Worm (Caenorhabditis elegans): ENCODE measurements around the gene col-77.
A peak's percentile ranks its signal among the peaks of the same experiment; 100 is the strongest.

- peak; percentile 89 for TF ChIP-seq fkh-10 (GFP tag; optimal IDR thresholded peaks at IDR 0.05)
- TF ChIP-seq ZK546.5 (tag; optimal IDR thresholded peaks at IDR 0.05), result no peak
- no peak for TF ChIP-seq nhr-28 (tag; optimal IDR thresholded peaks at IDR 0.05)
- TF ChIP-seq lin-39 (tag; optimal IDR thresholded peaks at IDR 0.05), result no peak
- no peak for TF ChIP-seq R02D3.7 (tag; optimal IDR thresholded peaks at IDR 0.05)
- no peak for TF ChIP-seq nhr-237 (tag; optimal IDR thresholded peaks at IDR 0.05)
- no peak for TF ChIP-seq elt-2 (tag; optimal IDR thresholded peaks at IDR 0.05)
- no peak for TF ChIP-seq lin-15B (tag; optimal IDR thresholded peaks at IDR 0.05)
- TF ChIP-seq skn-1 (tag; optimal IDR thresholded peaks at IDR 0.05), result no peak
- TF ChIP-seq egl-27 (tag; optimal IDR thresholded peaks at IDR 0.05), result no peak
These were observed 11.0 kb upstream of the col-77 start for ce11 chrII:8370194-8370593.

Measured in whole organism, L3 larva.